Fruit fly (Drosophila melanogaster) whole organism, pupa: Measurements from ENCODE around the gene Npc2d.

ENCODE experiments used
- CG10348 ChIP-seq: fragments of 200-800 bp; sonication (Bioruptor generic); IDR thresholded peaks from 2 replicates; pipeline ENCODE4 v1.3.6; 2022; ENCODE audit warnings: missing biosample characterization, missing genetic modification characterization
- CG12605 ChIP-seq: fragments of 200-800 bp; sonication (Bioruptor generic); IDR thresholded peaks from 2 replicates; pipeline ENCODE4 v1.3.6; 2022; ENCODE audit warnings: missing biosample characterization, missing genetic modification characterization
- CG13204 ChIP-seq: fragments of 200-800 bp; sonication (Bioruptor generic); optimal IDR thresholded peaks from 2 replicates; lab custom pipeline; 2018; ENCODE audit warnings: missing biosample characterization, mild to moderate bottlenecking, missing genetic modification characterization, moderate library complexity
- CG14655 ChIP-seq: fragments of 200-800 bp; sonication (Bioruptor generic); optimal IDR thresholded peaks from 3 replicates; lab custom pipeline; 2017; ENCODE audit warnings: mild to moderate bottlenecking, missing biosample characterization, missing genetic modification reagents, missing genetic modification characterization
- CG15710 ChIP-seq: fragments of 200-800 bp; sonication (Bioruptor generic); optimal IDR thresholded peaks from 2 replicates; lab custom pipeline; 2018; ENCODE audit warnings: missing biosample characterization, mild to moderate bottlenecking, missing genetic modification characterization, moderate library complexity
- CG17806 ChIP-seq: fragments of 200-800 bp; sonication (Bioruptor generic); optimal IDR thresholded peaks from 2 replicates; lab custom pipeline; 2018; ENCODE audit warnings: missing biosample characterization, mild to moderate bottlenecking, missing genetic modification characterization, moderate library complexity
- CG32121 ChIP-seq: fragments of 200-800 bp; sonication (Bioruptor generic); IDR thresholded peaks from 2 replicates; pipeline ENCODE4 v1.3.6; 2022; ENCODE audit warnings: missing biosample characterization, missing genetic modification characterization
- CG34367 ChIP-seq: fragments of 200-800 bp; sonication (Bioruptor generic); optimal IDR thresholded peaks from 2 replicates; lab custom pipeline; 2018; ENCODE audit warnings: missing biosample characterization, mild to moderate bottlenecking, missing genetic modification characterization
- CG4496 ChIP-seq: fragments of 200-800 bp; sonication (Bioruptor generic); IDR thresholded peaks from 3 replicates; pipeline ENCODE4 v1.3.6; 2022; ENCODE audit warnings: missing biosample characterization, missing genetic modification characterization
- CG8159 ChIP-seq: fragments of 200-800 bp; sonication (Bioruptor generic); optimal IDR thresholded peaks from 3 replicates; lab custom pipeline; 2018; ENCODE audit warnings: missing biosample characterization, mild to moderate bottlenecking, missing genetic modification characterization, moderate library complexity
- CG8301 ChIP-seq: fragments of 200-800 bp; sonication (Bioruptor generic); optimal IDR thresholded peaks from 2 replicates; lab custom pipeline; 2018; ENCODE audit warnings: missing biosample characterization, mild to moderate bottlenecking, missing genetic modification characterization
- CG9948 ChIP-seq: fragments of 200-800 bp; sonication (Bioruptor generic); optimal IDR thresholded peaks from 2 replicates; lab custom pipeline; 2018; ENCODE audit warnings: missing biosample characterization, mild to moderate bottlenecking, missing genetic modification characterization, moderate library complexity
- D1 ChIP-seq: fragments of 200-800 bp; sonication (Bioruptor generic); optimal IDR thresholded peaks from 2 replicates; lab custom pipeline; 2018; ENCODE audit warnings: missing biosample characterization, mild to moderate bottlenecking, missing genetic modification characterization, moderate library complexity
- EcR ChIP-seq: fragments of 200-800 bp; sonication (Bioruptor generic); optimal IDR thresholded peaks from 3 replicates; lab custom pipeline; 2019; ENCODE audit warnings: missing biosample characterization, missing genetic modification characterization, mild to moderate bottlenecking, moderate library complexity, missing genetic modification reagents
- Ets98B ChIP-seq: fragments of 200-800 bp; sonication (Bioruptor generic); IDR thresholded peaks from 2 replicates; pipeline ENCODE4 v1.3.6; 2022; ENCODE audit warnings: missing biosample characterization, missing genetic modification characterization
- Pif1A ChIP-seq: fragments of 200-800 bp; sonication (Bioruptor generic); optimal IDR thresholded peaks from 3 replicates; lab custom pipeline; 2016; ENCODE audit warnings: missing biosample characterization, missing genetic modification characterization
- Pif1B ChIP-seq: fragments of 200-800 bp; sonication (Bioruptor generic); optimal IDR thresholded peaks from 3 replicates; lab custom pipeline; 2016; ENCODE audit warnings: missing biosample characterization, missing genetic modification characterization
- Snoo ChIP-seq: fragments of 200-800 bp; sonication (Bioruptor generic); optimal IDR thresholded peaks from 3 replicates; lab custom pipeline; 2017; ENCODE audit warnings: missing biosample characterization, mild to moderate bottlenecking, missing genetic modification characterization, inconsistent platforms
- fd96Ca ChIP-seq: fragments of 200-800 bp; sonication (Bioruptor generic); IDR thresholded peaks from 3 replicates; pipeline ENCODE4 v1.3.6; 2022; ENCODE audit warnings: missing biosample characterization, missing genetic modification characterization
- gl ChIP-seq: fragments of 200-800 bp; sonication (Bioruptor generic); optimal IDR thresholded peaks from 2 replicates; lab custom pipeline; 2018; ENCODE audit warnings: missing biosample characterization, mild to moderate bottlenecking, missing genetic modification characterization
- rn ChIP-seq: fragments of 200-800 bp; sonication (Bioruptor generic); IDR thresholded peaks from 2 replicates; pipeline ENCODE4 v1.3.6; 2022; ENCODE audit warnings: missing biosample characterization, missing genetic modification characterization

Gene Npc2d

DNA sequence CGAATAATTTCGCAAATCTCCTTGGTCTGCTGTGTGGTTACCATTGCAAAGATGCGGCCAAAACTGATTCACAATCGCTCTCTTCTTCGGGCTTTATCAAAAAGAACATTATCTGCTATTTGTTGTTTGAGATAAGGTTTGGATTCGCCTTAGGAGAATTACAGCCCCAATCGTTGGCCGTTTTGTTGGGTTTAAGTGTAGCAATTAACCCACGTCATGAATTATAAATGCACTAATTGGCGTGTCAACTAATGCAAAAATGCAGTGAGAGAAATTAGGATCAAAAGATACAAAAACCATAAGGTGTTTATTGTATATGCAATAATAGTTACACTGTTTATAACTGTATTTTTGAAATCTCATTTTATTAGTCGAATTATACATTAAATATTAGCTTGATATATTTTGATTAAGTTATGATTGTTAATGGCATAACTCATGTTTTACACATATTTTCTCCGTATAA is 19.5 kb upstream of the Npc2d start, which contains the start of gene Alp13:
Alp13 (minus strand) TSS at position 51 of the 466 bp plus-strand sequence.
- TF ChIP-seq CG15710 (tag; lab: Kevin White, UChicago) (no peak), CG17806 (tag; lab: Kevin White, UChicago) (no peak), rn (GFP tag; lab: Robert Waterston, UW) (no peak), CG4496 (GFP tag; lab: Robert Waterston, UW) (no peak), Ets98B (GFP tag; lab: Robert Waterston, UW) (no peak), Snoo (tag; lab: Kevin White, UChicago) (no peak)
- TF ChIP-seq, all 21 proteins: peak for 0

DNA sequence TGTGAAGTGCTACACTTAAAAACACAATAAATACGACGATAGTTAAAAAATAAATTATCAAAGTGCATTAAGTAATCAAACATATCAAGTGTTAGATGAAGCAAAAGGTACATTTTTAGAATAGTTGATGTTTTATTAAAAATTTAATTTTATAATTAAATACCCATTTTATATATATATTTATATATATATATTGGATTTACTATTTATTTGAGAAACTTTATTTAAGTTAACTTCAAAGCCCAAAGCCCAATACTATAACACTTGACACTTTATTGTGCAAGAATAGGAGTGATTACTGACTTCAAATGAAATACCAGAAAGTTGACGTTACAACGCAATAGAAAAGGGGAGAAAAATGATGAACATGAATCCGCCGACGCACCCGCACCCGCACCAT is 14.9 kb upstream of the Npc2d start, which contains the start of gene nerfin-2:
nerfin-2 (plus strand) TSS at position 301 of the 400 bp plus-strand sequence.
- TF ChIP-seq Pif1A (no peak), CG4496 (GFP tag; lab: Robert Waterston, UW) (no peak), CG12605 (no peak), CG13204 (GFP tag; lab: Kevin White, UChicago) (no peak), fd96Ca (no peak), CG8301 (no peak), CG10348 (no peak), EcR (GFP tag; lab: Kevin White, UChicago) (no peak), Pif1B (GFP tag; lab: Kevin White, UChicago) (no peak), CG17806 (tag; lab: Kevin White, UChicago) (no peak), CG8159 (tag; lab: Kevin White, UChicago) (no peak), rn (GFP tag; lab: Robert Waterston, UW) (no peak), CG15710 (tag; lab: Kevin White, UChicago) (no peak), CG9948 (tag; lab: Kevin White, UChicago) (no peak), CG14655 (no peak), D1 (tag; lab: Kevin White, UChicago) (no peak)

DNA sequence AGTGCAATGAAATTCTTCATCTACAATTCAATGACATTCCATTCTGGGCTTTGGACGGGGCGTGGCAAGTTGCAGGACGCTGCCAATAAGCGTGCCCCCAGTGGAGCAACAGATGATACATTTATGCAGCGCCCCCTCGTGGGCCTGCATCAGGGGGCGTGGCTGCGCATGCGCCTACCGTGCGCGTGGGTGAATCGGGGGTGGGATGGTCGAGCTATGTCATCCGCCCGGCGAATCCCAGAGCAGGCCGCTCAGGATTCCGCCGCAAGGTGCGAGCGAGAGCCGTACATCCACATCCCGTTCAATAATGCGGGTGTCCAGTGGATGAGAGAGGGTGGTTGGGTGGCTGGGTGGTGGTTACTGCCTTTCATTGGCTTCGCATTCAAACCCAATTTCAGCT is 14.3 kb upstream of the Npc2d start:
- TF ChIP-seq CG13204 (GFP tag; lab: Kevin White, UChicago) (no peak), CG10348 (no peak), CG17806 (tag; lab: Kevin White, UChicago) (no peak), CG34367 (no peak), CG8159 (tag; lab: Kevin White, UChicago) (no peak), CG9948 (tag; lab: Kevin White, UChicago) (no peak), Pif1A (no peak), CG12605 (no peak), gl (no peak), rn (GFP tag; lab: Robert Waterston, UW) (no peak), Snoo (tag; lab: Kevin White, UChicago) (no peak), D1 (tag; lab: Kevin White, UChicago) (no peak), fd96Ca (no peak)

DNA sequence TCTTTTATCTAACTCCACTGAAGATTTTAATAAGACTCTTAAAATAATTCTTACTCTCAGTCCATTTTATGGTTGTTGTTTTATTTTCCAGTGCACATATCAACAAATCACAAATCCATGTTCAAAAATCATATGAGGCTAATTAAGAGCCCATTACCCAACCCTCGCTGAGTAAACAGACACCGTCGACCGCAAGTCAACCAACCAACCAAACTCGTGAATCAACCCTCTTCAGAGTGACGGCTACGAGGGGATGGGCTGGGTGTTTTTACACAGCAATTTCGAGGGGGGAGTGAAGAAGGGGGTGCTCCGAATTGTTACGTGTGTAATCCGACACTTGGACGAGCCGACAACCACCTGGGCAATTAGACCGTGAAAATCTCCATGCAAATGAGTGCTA is 12.9 kb upstream of the Npc2d start:
- TF ChIP-seq gl (no peak), CG10348 (no peak), CG17806 (tag; lab: Kevin White, UChicago) (no peak), CG4496 (GFP tag; lab: Robert Waterston, UW) (no peak), EcR (GFP tag; lab: Kevin White, UChicago) (no peak), Snoo (tag; lab: Kevin White, UChicago) (no peak), CG32121 (GFP tag; lab: Robert Waterston, UW) (no peak), CG34367 (no peak), fd96Ca (no peak), CG9948 (tag; lab: Kevin White, UChicago) (no peak), rn (GFP tag; lab: Robert Waterston, UW) (no peak), CG15710 (tag; lab: Kevin White, UChicago) (no peak)

DNA sequence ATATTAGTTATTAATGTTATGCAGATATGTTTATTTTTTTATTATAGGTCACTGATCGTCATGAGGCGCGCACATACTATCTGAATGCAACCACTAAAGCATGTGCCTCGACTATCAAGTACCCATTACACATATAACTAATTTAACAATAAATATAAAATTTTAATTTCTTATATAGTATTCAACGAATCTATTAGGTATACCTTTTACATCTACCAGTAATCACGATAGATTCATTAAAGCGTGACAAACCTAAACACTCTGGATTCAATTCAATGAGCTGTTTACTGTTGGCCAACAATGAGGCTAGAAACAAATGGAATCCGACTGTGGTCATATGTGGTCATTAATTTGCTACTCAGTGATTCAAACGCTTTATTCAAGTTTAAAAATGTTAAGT is 11.7 kb upstream of the Npc2d start, which contains the start of gene CG33784:
CG33784 (plus strand) TSS at position 301 of the 400 bp plus-strand sequence.
- no peak for TF ChIP-seq CG8301

DNA sequence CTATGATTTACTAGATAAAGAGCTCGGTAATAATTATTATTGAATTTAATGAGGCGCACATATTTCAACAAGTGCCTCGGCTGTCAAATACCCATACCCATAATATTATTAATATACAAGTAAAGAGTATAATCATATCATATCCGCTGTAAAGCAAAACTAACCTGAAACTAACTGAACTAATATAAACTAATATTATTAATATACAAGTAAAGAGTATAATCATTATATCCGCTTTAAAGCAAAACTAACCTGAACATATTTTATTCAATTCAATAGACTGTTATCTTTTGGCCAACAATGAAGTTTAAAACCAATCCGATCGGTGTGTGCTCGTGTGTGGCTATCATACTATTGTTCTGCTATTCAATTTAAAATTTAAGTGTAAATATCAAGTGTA is 10.6 kb upstream of the Npc2d start, which contains the start of gene CG33783:
CG33783 (plus strand) TSS at position 301 of the 400 bp plus-strand sequence.
- no peak for TF ChIP-seq CG10348
- TF ChIP-seq CG12605, result no peak
- TF ChIP-seq CG9948 (tag; lab: Kevin White, UChicago), result no peak
- TF ChIP-seq fd96Ca, result no peak
- TF ChIP-seq rn (GFP tag; lab: Robert Waterston, UW), result no peak
- TF ChIP-seq CG32121 (GFP tag; lab: Robert Waterston, UW), result no peak
- TF ChIP-seq Pif1B (GFP tag; lab: Kevin White, UChicago), result no peak
- no peak for TF ChIP-seq Pif1A
- no peak for TF ChIP-seq CG17806 (tag; lab: Kevin White, UChicago)

DNA sequence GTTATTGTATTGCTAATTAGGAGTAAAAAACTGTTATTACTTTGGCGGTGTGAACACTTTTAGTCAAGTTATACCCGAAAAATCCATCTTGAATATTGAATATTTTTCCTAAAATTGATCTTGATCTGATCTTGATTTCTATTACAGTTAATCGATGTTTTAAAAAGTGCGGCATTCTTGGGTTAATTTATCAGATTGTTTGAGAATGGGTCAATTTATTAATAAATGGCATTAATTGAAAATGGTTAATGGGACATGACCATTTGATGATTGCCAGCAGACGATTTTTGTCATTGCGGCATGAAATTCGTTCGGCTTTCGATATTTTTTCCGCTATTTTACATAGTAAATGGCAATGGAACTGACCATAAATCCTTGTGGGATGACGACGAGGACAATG is 7.8 kb upstream of the Npc2d start, which contains the start of gene CG33631:
CG33631 (plus strand) TSS at position 301 of the 400 bp plus-strand sequence.
- TF ChIP-seq D1 (tag; lab: Kevin White, UChicago) (no peak), CG8301 (no peak), CG12605 (no peak), CG9948 (tag; lab: Kevin White, UChicago) (no peak), CG4496 (GFP tag; lab: Robert Waterston, UW) (no peak), CG14655 (no peak), Snoo (tag; lab: Kevin White, UChicago) (no peak), CG8159 (tag; lab: Kevin White, UChicago) (no peak), rn (GFP tag; lab: Robert Waterston, UW) (no peak), CG15710 (tag; lab: Kevin White, UChicago) (no peak), CG17806 (tag; lab: Kevin White, UChicago) (no peak), Pif1A (no peak), CG13204 (GFP tag; lab: Kevin White, UChicago) (no peak), fd96Ca (no peak), Pif1B (GFP tag; lab: Kevin White, UChicago) (no peak), CG34367 (no peak), gl (no peak), CG10348 (no peak), CG32121 (GFP tag; lab: Robert Waterston, UW) (no peak), EcR (GFP tag; lab: Kevin White, UChicago) (no peak)
- TF ChIP-seq, all 21 proteins: peak for 0
